Worm (Caenorhabditis elegans): ENCODE data around the gene B0393.5.

- TF ChIP-seq unc-62 (GFP tag; optimal IDR thresholded peaks at IDR 0.05 in 1 of 2) (peak in 1 of 2 experiments; percentile 5), unc-62 (tag; optimal IDR thresholded peaks at IDR 0.05) (no peak), aha-1 (tag) (peak; percentile 99), mdl-1 (tag; optimal IDR thresholded peaks at IDR 0.05) (peak in 1 of 2 experiments; percentile 64), unc-39 (tag; optimal IDR thresholded peaks at IDR 0.05) (no peak), vab-7 (GFP tag; IDR thresholded peaks at IDR 0.05) (0 out of 2 replicates have a peak, but pooled peaks have one; percentile 38), saeg-2 (GFP tag; IDR thresholded peaks at IDR 0.05) (no peak), T20F7.1 (GFP tag; optimal IDR thresholded peaks at IDR 0.05) (peak; percentile 89), egl-27 (tag; optimal IDR thresholded peaks at IDR 0.05) (no peak), ztf-7 (tag; optimal IDR thresholded peaks at IDR 0.05) (peak; percentile 89)
Observed at ce11 chrIII:4754001-4754561, 11.5 kb upstream of the B0393.5 start, which contains the start of the genes rps-0 and rbg-3.

Data from whole organism, L4 larva.